Worm (Caenorhabditis elegans) whole organism, L3 larva: ENCODE data around the gene K03B4.1.

ENCODE experiments used
- ceh-82 ChIP-seq: fragments of 150-350 bp; optimal IDR thresholded peaks from 2 replicates; lab custom pipeline; 2014; ENCODE audit warnings: missing biosample characterization, missing genetic modification characterization
- lin-39 ChIP-seq: fragments of 150-350 bp; optimal IDR thresholded peaks from 2 replicates; lab custom pipeline; 2018; ENCODE audit warnings: missing biosample characterization, missing genetic modification reagents, missing genetic modification characterization
- unc-62 ChIP-seq: fragments of 150-350 bp; sonication (generic microtip); optimal IDR thresholded peaks from 4 replicates; lab custom pipeline; 2014; ENCODE audit warnings: missing biosample characterization, missing genetic modification reagents, missing genetic modification characterization

- TF ChIP-seq ceh-82 (tag; lab: Kevin White, UChicago) (no peak), lin-39 (tag; lab: Kevin White, UChicago) (no peak), unc-62 (GFP tag; lab: Kevin White, UChicago) (no peak)
These were observed 48.6 kb downstream of the K03B4.1 start, which contains the start of gene F39G3.2 for ce11 chrV:4737727-4738126.
